Worm (Caenorhabditis elegans) whole organism, mixed stage, embryonic: ENCODE results near the gene math-14.

ENCODE experiments used
- ceh-43 ChIP-seq: fragments of 200-800 bp; sonication (Bioruptor generic); optimal IDR thresholded peaks from 2 replicates; lab custom pipeline; 2018; ENCODE audit warnings: mild to moderate bottlenecking, missing genetic modification characterization, moderate library complexity, missing compliant biosample characterization
- flh-1 ChIP-seq: fragments of 200-800 bp; sonication (Bioruptor generic); optimal IDR thresholded peaks from 2 replicates; lab custom pipeline; 2018; ENCODE audit warnings: mild to moderate bottlenecking, missing genetic modification characterization, moderate library complexity, missing compliant biosample characterization
- lin-13 ChIP-seq: fragments of 150-350 bp; optimal IDR thresholded peaks from 2 replicates; lab custom pipeline; 2014; ENCODE audit warnings: missing biosample characterization, missing genetic modification characterization
- lsy-2 ChIP-seq: fragments of 150-350 bp; optimal IDR thresholded peaks from 2 replicates; lab custom pipeline; 2014; ENCODE audit warnings: missing biosample characterization, missing genetic modification characterization
- mab-5 ChIP-seq: fragments of 150-350 bp; optimal IDR thresholded peaks from 2 replicates; lab custom pipeline; 2014; ENCODE audit warnings: missing biosample characterization, missing genetic modification characterization
- mls-2 ChIP-seq: sonication (generic microtip); optimal IDR thresholded peaks from 2 replicates; lab custom pipeline; 2016; ENCODE audit warnings: mild to moderate bottlenecking, missing genetic modification characterization, moderate library complexity, missing compliant biosample characterization
- nhr-237 ChIP-seq: fragments of 150-350 bp; optimal IDR thresholded peaks from 2 replicates; lab custom pipeline; 2014; ENCODE audit warnings: missing biosample characterization, missing genetic modification characterization
- nhr-28 ChIP-seq: fragments of 150-350 bp; optimal IDR thresholded peaks from 2 replicates; lab custom pipeline; 2014; ENCODE audit warnings: missing biosample characterization, missing genetic modification characterization
- nhr-76 ChIP-seq: sonication (generic microtip); optimal IDR thresholded peaks from 2 replicates; lab custom pipeline; 2017; ENCODE audit warnings: missing biosample characterization, missing genetic modification characterization
- pha-4 ChIP-seq: fragments of 150-350 bp; optimal IDR thresholded peaks from 2 replicates; lab custom pipeline; 2018; ENCODE audit warnings: missing biosample characterization, missing genetic modification reagents, missing genetic modification characterization
- snpc-4 ChIP-seq: fragments of 150-350 bp; optimal IDR thresholded peaks from 2 replicates; lab custom pipeline; 2014; ENCODE audit warnings: missing biosample characterization, missing genetic modification characterization
- sptf-1 ChIP-seq: sonication (generic microtip); optimal IDR thresholded peaks from 2 replicates; lab custom pipeline; 2017; ENCODE audit warnings: mild to moderate bottlenecking, missing genetic modification characterization, moderate library complexity, missing compliant biosample characterization
- tbx-8 ChIP-seq: fragments of 200-800 bp; sonication (Bioruptor generic); optimal IDR thresholded peaks from 2 replicates; lab custom pipeline; 2018; ENCODE audit warnings: mild to moderate bottlenecking, missing genetic modification characterization, moderate library complexity, missing compliant biosample characterization
- zip-8 ChIP-seq: fragments of 150-350 bp; optimal IDR thresholded peaks from 2 replicates; lab custom pipeline; 2014; ENCODE audit warnings: missing biosample characterization, missing genetic modification characterization

DNA sequence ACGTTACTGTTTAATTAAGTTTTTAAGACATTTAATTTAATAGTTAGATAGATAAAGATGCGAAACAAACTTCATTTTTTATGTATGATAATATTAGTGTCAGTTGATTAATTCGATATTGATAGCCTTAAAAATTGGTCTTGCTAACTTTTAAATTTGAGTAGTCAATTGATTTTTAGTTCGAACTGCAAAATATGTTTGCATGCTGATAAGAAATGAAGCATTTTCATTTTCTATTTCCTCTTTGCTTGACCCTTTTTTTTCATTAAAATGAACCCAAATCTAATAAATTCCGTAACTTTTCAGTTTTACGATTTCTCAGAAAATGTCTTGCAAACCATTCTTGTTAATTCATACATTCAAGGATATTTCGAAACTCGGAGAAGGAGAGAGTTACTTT is 35.9 kb downstream of the math-14 start, which contains the start of gene math-22:
- TF ChIP-seq flh-1 (GFP tag; lab: Kevin White, UChicago) (no peak), zip-8 (no peak), lsy-2 (tag; lab: Kevin White, UChicago) (no peak), pha-4 (tag; lab: Kevin White, UChicago) (no peak), mab-5 (tag; lab: Kevin White, UChicago) (no peak), ceh-43 (no peak), nhr-76 (tag; lab: Kevin White, UChicago) (no peak), tbx-8 (GFP tag; lab: Kevin White, UChicago) (no peak), sptf-1 (no peak), mls-2 (tag; lab: Kevin White, UChicago) (no peak), lin-13 (tag; lab: Kevin White, UChicago) (no peak), snpc-4 (tag; lab: Kevin White, UChicago) (no peak), nhr-28 (tag; lab: Kevin White, UChicago) (no peak), nhr-237 (tag; lab: Kevin White, UChicago) (no peak)
